Fruit fly (Drosophila melanogaster) whole organism, adult: ENCODE results near the gene Theg.

Source experiments
- CG1620 ChIP-seq: fragments of 200-800 bp; sonication (Bioruptor generic); optimal IDR thresholded peaks from 2 replicates; lab custom pipeline; 2016; ENCODE audit warnings: missing biosample characterization, missing genetic modification characterization
- CG7045 ChIP-seq: fragments of 200-800 bp; sonication (Bioruptor generic); optimal IDR thresholded peaks from 2 replicates; lab custom pipeline; 2017; ENCODE audit warnings: missing biosample characterization, mild to moderate bottlenecking, missing genetic modification characterization
- kay ChIP-seq: fragments of 200-800 bp; sonication (Bioruptor generic); peaks from one replicate; lab custom pipeline; 2016; ENCODE audit warnings: missing biosample characterization, missing genetic modification characterization, borderline replicate concordance
- pad ChIP-seq: fragments of 200-800 bp; sonication (Bioruptor generic); optimal IDR thresholded peaks from 3 replicates; lab custom pipeline; 2017; ENCODE audit warnings: missing biosample characterization, missing genetic modification characterization, mild to moderate bottlenecking, moderate library complexity, missing genetic modification reagents

- TF ChIP-seq kay (GFP tag; lab: Kevin White, UChicago) (no peak), pad (GFP tag; lab: Kevin White, UChicago) (no peak), CG7045 (GFP tag; lab: Kevin White, UChicago) (no peak), CG1620 (GFP tag; lab: Kevin White, UChicago) (no peak)
Observed at dm6 chr3R:21991603-21992002, 22.9 kb upstream of the Theg start.
